Fruit fly (Drosophila melanogaster): Measurements from ENCODE around the gene AP-2mu.

Gene AP-2mu

dm6 chr3R:22461673-22462585 is at the start of gene AP-2mu, which contains the start of gene Rpn7:
AP-2mu (plus strand) TSS chr3R:22462455.
Rpn7 (minus strand) TSS chr3R:22462054.
- TF ChIP-seq ttk (optimal IDR thresholded peaks at IDR 0.05), result no peak
- TF ChIP-seq insv (optimal IDR thresholded peaks at IDR 0.05), result no peak
- TF ChIP-seq Myc (optimal IDR thresholded peaks at IDR 0.05), result no peak
- TF ChIP-seq Sin3A (optimal IDR thresholded peaks at IDR 0.05), result no peak
- no peak for TF ChIP-seq psq (optimal IDR thresholded peaks at IDR 0.05)
- no peak for TF ChIP-seq h (optimal IDR thresholded peaks at IDR 0.05)

- no peak for TF ChIP-seq Myc (optimal IDR thresholded peaks at IDR 0.05)
- no peak for TF ChIP-seq psq (optimal IDR thresholded peaks at IDR 0.05)
- no peak for TF ChIP-seq Sin3A (optimal IDR thresholded peaks at IDR 0.05)
- no peak for TF ChIP-seq ttk (optimal IDR thresholded peaks at IDR 0.05)
- no peak for TF ChIP-seq h (optimal IDR thresholded peaks at IDR 0.05)
- TF ChIP-seq insv (optimal IDR thresholded peaks at IDR 0.05), result no peak
Measured at dm6 chr3R:22420911-22421310, 41.3 kb upstream of the AP-2mu start, which contains the start of the genes Nop56 and mats. Nop56 (minus strand) TSS chr3R:22421068. mats (plus strand) TSS chr3R:22421161.

dm6 chr3R:22421618-22422017 is 40.6 kb upstream of the AP-2mu start:
- no peak for TF ChIP-seq insv (optimal IDR thresholded peaks at IDR 0.05)
- TF ChIP-seq h (optimal IDR thresholded peaks at IDR 0.05), result no peak
- no peak for TF ChIP-seq psq (optimal IDR thresholded peaks at IDR 0.05)
- TF ChIP-seq Myc (optimal IDR thresholded peaks at IDR 0.05), result no peak
- no peak for TF ChIP-seq ttk (optimal IDR thresholded peaks at IDR 0.05)
- TF ChIP-seq Sin3A (optimal IDR thresholded peaks at IDR 0.05), result no peak

- TF ChIP-seq Sin3A (optimal IDR thresholded peaks at IDR 0.05), result no peak
- no peak for TF ChIP-seq Myc (optimal IDR thresholded peaks at IDR 0.05)
- no peak for TF ChIP-seq ttk (optimal IDR thresholded peaks at IDR 0.05)
- TF ChIP-seq insv (optimal IDR thresholded peaks at IDR 0.05), result no peak
- no peak for TF ChIP-seq psq (optimal IDR thresholded peaks at IDR 0.05)
- TF ChIP-seq h (optimal IDR thresholded peaks at IDR 0.05), result no peak
Measured at dm6 chr3R:22423996-22424395, 38.3 kb upstream of the AP-2mu start.

- TF ChIP-seq ttk (optimal IDR thresholded peaks at IDR 0.05) (no peak), h (optimal IDR thresholded peaks at IDR 0.05) (no peak), insv (optimal IDR thresholded peaks at IDR 0.05) (no peak), Sin3A (optimal IDR thresholded peaks at IDR 0.05) (no peak), Myc (optimal IDR thresholded peaks at IDR 0.05) (no peak), psq (optimal IDR thresholded peaks at IDR 0.05) (no peak)
Measured at dm6 chr3R:22424602-22425190, 37.6 kb upstream of the AP-2mu start, which contains the start of gene pinta. pinta (minus strand) TSS chr3R:22424929.

- TF ChIP-seq ttk (optimal IDR thresholded peaks at IDR 0.05) (no peak), insv (optimal IDR thresholded peaks at IDR 0.05) (no peak), psq (optimal IDR thresholded peaks at IDR 0.05) (no peak), h (optimal IDR thresholded peaks at IDR 0.05) (no peak), Sin3A (optimal IDR thresholded peaks at IDR 0.05) (no peak), Myc (optimal IDR thresholded peaks at IDR 0.05) (no peak)
Measured at dm6 chr3R:22432200-22432804, 30.0 kb upstream of the AP-2mu start.

dm6 chr3R:22436050-22436449 is 26.2 kb upstream of the AP-2mu start, which contains the start of gene CG13847:
CG13847 (minus strand) TSS chr3R:22436150.
- TF ChIP-seq insv (optimal IDR thresholded peaks at IDR 0.05), result no peak
- no peak for TF ChIP-seq ttk (optimal IDR thresholded peaks at IDR 0.05)
- TF ChIP-seq h (optimal IDR thresholded peaks at IDR 0.05), result no peak
- no peak for TF ChIP-seq Sin3A (optimal IDR thresholded peaks at IDR 0.05)
- no peak for TF ChIP-seq psq (optimal IDR thresholded peaks at IDR 0.05)
- TF ChIP-seq Myc (optimal IDR thresholded peaks at IDR 0.05), result no peak

- TF ChIP-seq insv (optimal IDR thresholded peaks at IDR 0.05) (no peak), psq (optimal IDR thresholded peaks at IDR 0.05) (no peak), ttk (optimal IDR thresholded peaks at IDR 0.05) (no peak), Sin3A (optimal IDR thresholded peaks at IDR 0.05) (no peak), h (optimal IDR thresholded peaks at IDR 0.05) (no peak), Myc (optimal IDR thresholded peaks at IDR 0.05) (no peak)
Measured at dm6 chr3R:22438301-22438700, 24.0 kb upstream of the AP-2mu start.

- no peak for TF ChIP-seq ttk (optimal IDR thresholded peaks at IDR 0.05)
- no peak for TF ChIP-seq Sin3A (optimal IDR thresholded peaks at IDR 0.05)
- TF ChIP-seq h (optimal IDR thresholded peaks at IDR 0.05), result no peak
- TF ChIP-seq Myc (optimal IDR thresholded peaks at IDR 0.05), result no peak
Measured at dm6 chr3R:22446493-22446892, 15.8 kb upstream of the AP-2mu start, which contains the start of gene CG12499. CG12499 (minus strand) TSS chr3R:22446587.

- TF ChIP-seq insv (optimal IDR thresholded peaks at IDR 0.05) (no peak), h (optimal IDR thresholded peaks at IDR 0.05) (no peak), Sin3A (optimal IDR thresholded peaks at IDR 0.05) (no peak), Myc (optimal IDR thresholded peaks at IDR 0.05) (no peak), ttk (optimal IDR thresholded peaks at IDR 0.05) (no peak), psq (optimal IDR thresholded peaks at IDR 0.05) (no peak)
Measured at dm6 chr3R:22447195-22447873, 14.9 kb upstream of the AP-2mu start, which contains the start of gene CG34288. CG34288 (minus strand) TSS chr3R:22447263.

dm6 chr3R:22447874-22448254 is 14.4 kb upstream of the AP-2mu start, which contains the start of gene CG34376:
CG34376 (plus strand) TSS chr3R:22448099.
- TF ChIP-seq psq (optimal IDR thresholded peaks at IDR 0.05) (peak; percentile 39), Myc (optimal IDR thresholded peaks at IDR 0.05) (no peak)
